Fruit fly (Drosophila melanogaster): Measurements from ENCODE around the gene beta-Spec.

The beta-Spec gene

dm6 chrX:17709546-17710272, 52.5 kb downstream of the beta-Spec start, which contains the start of the genes CG8173 and raskol (continued):
- TF ChIP-seq CG9797 (GFP tag; optimal IDR thresholded peaks at IDR 0.05), result peak; percentile 89
- 0 out of 3 replicates have a peak, but pooled peaks have one; percentile 11 for TF ChIP-seq CG17361 (GFP tag; IDR thresholded peaks at IDR 0.05)
- no peak for TF ChIP-seq Oli (tag; optimal IDR thresholded peaks at IDR 0.05)
- TF ChIP-seq CG8359 (GFP tag; optimal IDR thresholded peaks at IDR 0.05; ENCODE audit: borderline replicate concordance), result no peak
- no peak for TF ChIP-seq CG12071 (GFP tag; optimal IDR thresholded peaks at IDR 0.05)
- no peak for TF ChIP-seq Dip2 (GFP tag; IDR thresholded peaks at IDR 0.05)
- TF ChIP-seq CG7556 (GFP tag; optimal IDR thresholded peaks at IDR 0.05), result no peak
- TF ChIP-seq hb (GFP tag; IDR thresholded peaks at IDR 0.05; ENCODE audit: partially characterized antibody), result no peak
- peak; percentile 12 for TF ChIP-seq nerfin-1 (tag; optimal IDR thresholded peaks at IDR 0.05)
- TF ChIP-seq jigr1 (GFP tag; IDR thresholded peaks at IDR 0.05), result no peak
- TF ChIP-seq CG14710 (tag; optimal IDR thresholded peaks at IDR 0.05), result peak; percentile 72
- no peak; the same call in 2 of the 3 replicates for TF ChIP-seq Dbx (GFP tag; IDR thresholded peaks at IDR 0.05)
- no peak for TF ChIP-seq Pdp1 (GFP tag; optimal IDR thresholded peaks at IDR 0.05)
- TF ChIP-seq sd (tag; optimal IDR thresholded peaks at IDR 0.05), result peak; percentile 36
- no peak for TF ChIP-seq Sox102F (GFP tag; optimal IDR thresholded peaks at IDR 0.05)
- TF ChIP-seq aop (GFP tag; IDR thresholded peaks at IDR 0.05), result no peak
- no peak for TF ChIP-seq tio (GFP tag; optimal IDR thresholded peaks at IDR 0.05)
- no peak for TF ChIP-seq Taf1 (GFP tag; IDR thresholded peaks at IDR 0.05)
- TF ChIP-seq Rx (GFP tag; IDR thresholded peaks at IDR 0.05), result no peak
- TF ChIP-seq ase (GFP tag; IDR thresholded peaks at IDR 0.05), result no peak
- no peak for TF ChIP-seq CG17612 (GFP tag; IDR thresholded peaks at IDR 0.05)
- TF ChIP-seq jumu (GFP tag; optimal IDR thresholded peaks at IDR 0.05), result peak; percentile 1
- no peak for TF ChIP-seq CG10431 (GFP tag; optimal IDR thresholded peaks at IDR 0.05)
- TF ChIP-seq gt (GFP tag; IDR thresholded peaks at IDR 0.05), result no peak
- TF ChIP-seq CG2129 (GFP tag; IDR thresholded peaks at IDR 0.05; ENCODE audit: partially characterized antibody), result no peak
- TF ChIP-seq CG2712 (tag; optimal IDR thresholded peaks at IDR 0.05), result peak; percentile 26
- TF ChIP-seq bbx (GFP tag; IDR thresholded peaks at IDR 0.05; ENCODE audit: partially characterized antibody), result peak; percentile 59; the same call in 1 of the 2 replicates
- TF ChIP-seq esg (GFP tag; conservative IDR thresholded peaks at IDR 0.05), result no peak
- no peak for TF ChIP-seq twi (tag; optimal IDR thresholded peaks at IDR 0.05)
- TF ChIP-seq CG16813 (GFP tag; IDR thresholded peaks at IDR 0.05; ENCODE audit: partially characterized antibody), result no peak
- peak; percentile 47 for TF ChIP-seq CG4360 (GFP tag; IDR thresholded peaks at IDR 0.05)
- no peak for TF ChIP-seq CG8765 (GFP tag; IDR thresholded peaks at IDR 0.05)
- TF ChIP-seq grn (GFP tag; optimal IDR thresholded peaks at IDR 0.05), result no peak
- peak; percentile 51; the same call in 1 of the 2 replicates for TF ChIP-seq E2f1 (GFP tag; IDR thresholded peaks at IDR 0.05)
- TF ChIP-seq CG14050 (GFP tag; IDR thresholded peaks at IDR 0.05), result no peak
- no peak for TF ChIP-seq run (tag; optimal IDR thresholded peaks at IDR 0.05)
- peak; percentile 59; the same call in 2 of the 3 replicates for TF ChIP-seq Opbp (GFP tag; IDR thresholded peaks at IDR 0.05; ENCODE audit: partially characterized antibody)
- TF ChIP-seq CG8944 (GFP tag; optimal IDR thresholded peaks at IDR 0.05), result no peak
- TF ChIP-seq cad (GFP tag; optimal IDR thresholded peaks at IDR 0.05), result no peak
- no peak for TF ChIP-seq CG43689 (GFP tag; IDR thresholded peaks at IDR 0.05)
- no peak for TF ChIP-seq CG11696 (GFP tag; IDR thresholded peaks at IDR 0.05)
- no peak for TF ChIP-seq CG12942 (GFP tag; optimal IDR thresholded peaks at IDR 0.05)
- TF ChIP-seq Neu2 (GFP tag; optimal IDR thresholded peaks at IDR 0.05; ENCODE audit: borderline replicate concordance), result no peak
- TF ChIP-seq lab (GFP tag; optimal IDR thresholded peaks at IDR 0.05), result peak; percentile 34
- TF ChIP-seq CG30403 (GFP tag; optimal IDR thresholded peaks at IDR 0.05), result no peak
- TF ChIP-seq PHDP (tag; optimal IDR thresholded peaks at IDR 0.05), result no peak
- no peak for TF ChIP-seq gem (tag; optimal IDR thresholded peaks at IDR 0.05)
- TF ChIP-seq wek (GFP tag; optimal IDR thresholded peaks at IDR 0.05), result no peak
- TF ChIP-seq Hr3 (GFP tag; optimal IDR thresholded peaks at IDR 0.05), result no peak
